Fruit fly (Drosophila melanogaster) whole organism: ENCODE measurements around the gene CG5111.

Source experiments
- EcR ChIP-seq, 2 experiments: fragments of >200 bp; optimal IDR thresholded peaks; 2 replicates each; lab custom pipeline; 2017; ENCODE audit warnings: missing biosample characterization in 2 of 2, missing genetic modification characterization in 2 of 2, missing genetic modification reagents in 2 of 2
- psq ChIP-seq: fragments of >200 bp; optimal IDR thresholded peaks from 2 replicates; lab custom pipeline; 2017

DNA sequence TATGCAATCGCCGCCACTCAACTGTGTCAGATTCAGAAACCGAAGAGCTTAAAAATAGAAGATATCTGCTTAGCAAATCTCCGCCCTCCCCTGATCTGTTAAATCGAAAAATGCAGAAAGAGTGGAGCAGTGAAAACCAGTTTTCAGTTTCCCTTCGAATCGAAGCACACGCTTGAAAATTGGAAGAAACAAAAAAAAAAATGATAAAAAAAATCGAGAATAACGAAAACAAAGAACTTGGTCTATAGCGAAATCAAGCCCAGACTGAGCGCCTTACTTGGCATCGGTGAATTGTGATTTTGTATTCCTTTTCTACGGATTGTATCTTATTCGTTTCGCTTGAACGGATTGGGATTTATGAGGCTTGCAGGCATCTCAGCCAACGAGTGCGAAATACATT is 23.2 kb downstream of the CG5111 start:
- no peak for TF ChIP-seq EcR (GFP tag; optimal IDR thresholded peaks at IDR 0.05; lab: Kevin White, UChicago)
- TF ChIP-seq psq (lab: Kevin White, UChicago) = no peak
